Worm (Caenorhabditis elegans) whole organism, late embryonic: ENCODE data around the gene dop-1.

Experiments
- F13H6.1 ChIP-seq: sonication (generic microtip); optimal IDR thresholded peaks from 2 replicates; lab custom pipeline; 2016; ENCODE audit warnings: missing genetic modification characterization, missing compliant biosample characterization
- ceh-30 ChIP-seq: fragments of 150-350 bp; optimal IDR thresholded peaks from 2 replicates; lab custom pipeline; 2014; ENCODE audit warnings: missing biosample characterization, missing genetic modification characterization
- ceh-48 ChIP-seq: sonication (generic microtip); optimal IDR thresholded peaks from 2 replicates; lab custom pipeline; 2016; ENCODE audit warnings: missing genetic modification characterization, inconsistent platforms, missing compliant biosample characterization
- hlh-13 ChIP-seq: fragments of 200-800 bp; sonication (Bioruptor generic); optimal IDR thresholded peaks from 2 replicates; lab custom pipeline; 2018; ENCODE audit warnings: mild to moderate bottlenecking, missing genetic modification characterization, missing compliant biosample characterization
- hlh-6 ChIP-seq: sonication (generic microtip); optimal IDR thresholded peaks from 2 replicates; lab custom pipeline; 2016; ENCODE audit warnings: missing genotype, missing genetic modification characterization, missing compliant biosample characterization
- madf-2 ChIP-seq: sonication (generic microtip); optimal IDR thresholded peaks from 2 replicates; lab custom pipeline; 2017; ENCODE audit warnings: missing genetic modification characterization, missing compliant biosample characterization
- mec-3 ChIP-seq: sonication (generic microtip); optimal IDR thresholded peaks from 2 replicates; lab custom pipeline; 2016; ENCODE audit warnings: borderline replicate concordance, missing genetic modification characterization, missing compliant biosample characterization
- nhr-11 ChIP-seq: fragments of 150-350 bp; optimal IDR thresholded peaks from 2 replicates; lab custom pipeline; 2014; ENCODE audit warnings: missing biosample characterization, missing genetic modification characterization
- pax-1 ChIP-seq: fragments of 150-350 bp; optimal IDR thresholded peaks from 2 replicates; lab custom pipeline; 2014; ENCODE audit warnings: missing biosample characterization, missing genetic modification characterization
- pha-4 ChIP-seq: fragments of 150-350 bp; optimal IDR thresholded peaks from 2 replicates; lab custom pipeline; 2018; ENCODE audit warnings: missing biosample characterization, missing genetic modification reagents, missing genetic modification characterization
- ref-2 ChIP-seq: sonication (generic microtip); optimal IDR thresholded peaks from 2 replicates; lab custom pipeline; 2016; ENCODE audit warnings: missing genetic modification characterization, missing compliant biosample characterization
- rnt-1 ChIP-seq: sonication (generic microtip); optimal IDR thresholded peaks from 2 replicates; lab custom pipeline; 2016; ENCODE audit warnings: missing genetic modification characterization, missing compliant biosample characterization
- sox-4 ChIP-seq: sonication (generic microtip); optimal IDR thresholded peaks from 2 replicates; lab custom pipeline; 2017; ENCODE audit warnings: mild to moderate bottlenecking, missing genetic modification characterization, inconsistent platforms, missing compliant biosample characterization
- tbx-2 ChIP-seq: sonication (generic microtip); optimal IDR thresholded peaks from 2 replicates; lab custom pipeline; 2016; ENCODE audit warnings: missing genetic modification characterization, missing compliant biosample characterization

ce11 chrX:4424254-4424653, 5.6 kb upstream of the dop-1 start:
- TF ChIP-seq ceh-30 (tag; lab: Kevin White, UChicago) (no peak), pha-4 (tag; lab: Kevin White, UChicago) (no peak), madf-2 (no peak), ref-2 (tag; lab: Kevin White, UChicago) (no peak), hlh-6 (tag; lab: Kevin White, UChicago) (no peak), ceh-48 (tag; lab: Kevin White, UChicago) (no peak), nhr-11 (tag; lab: Kevin White, UChicago) (no peak), pax-1 (no peak), tbx-2 (no peak), sox-4 (tag; lab: Kevin White, UChicago) (no peak), F13H6.1 (tag; lab: Kevin White, UChicago) (no peak), rnt-1 (tag; lab: Kevin White, UChicago) (no peak), hlh-13 (GFP tag; lab: Kevin White, UChicago) (no peak), mec-3 (tag; lab: Kevin White, UChicago) (no peak)
